Fruit fly (Drosophila melanogaster): Measurements from ENCODE around the gene out.

The out gene

dm6 chrX:19364034-19364433 is 42.1 kb upstream of the out start (continued):
- TF ChIP-seq crol (GFP tag; IDR thresholded peaks at IDR 0.05) (peak; percentile 45; the same call in 1 of the 2 replicates), CG11247 (GFP tag; IDR thresholded peaks at IDR 0.05) (no peak), CTCF (GFP tag; optimal IDR thresholded peaks at IDR 0.05) (no peak), CG11560 (tag; IDR thresholded peaks at IDR 0.05) (no peak), sna (GFP tag; IDR thresholded peaks at IDR 0.05; ENCODE audit: partially characterized antibody) (no peak), hth (optimal IDR thresholded peaks at IDR 0.05) (no peak), Kr (GFP tag; optimal IDR thresholded peaks at IDR 0.05) (no peak)

DNA sequence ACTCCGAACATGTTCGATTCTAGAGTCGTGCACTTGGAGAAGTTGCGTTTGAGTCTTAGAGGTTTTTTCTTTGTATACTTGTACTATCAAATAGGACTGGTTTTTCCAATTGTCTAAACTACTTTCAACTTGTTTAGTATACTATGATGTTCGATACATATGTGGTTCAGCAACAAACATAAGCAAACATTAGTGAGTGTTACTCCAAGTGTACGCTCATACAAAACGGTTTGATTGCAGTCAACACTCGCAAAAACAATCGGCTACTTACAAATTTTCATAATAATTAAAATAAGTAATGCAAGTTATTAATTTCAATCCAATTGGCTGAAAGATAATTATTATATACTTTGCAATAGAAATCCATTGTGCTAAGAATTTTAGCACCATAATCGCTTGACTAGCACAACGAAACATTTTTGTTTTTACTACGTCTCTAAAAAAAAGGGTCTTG is 39.5 kb upstream of the out start:
- TF ChIP-seq ac (GFP tag; optimal IDR thresholded peaks at IDR 0.05) (no peak), CG13424 (tag; optimal IDR thresholded peaks at IDR 0.05) (peak; percentile 23), CG2678 (tag; optimal IDR thresholded peaks at IDR 0.05) (peak; percentile 54), Xrp1 (GFP tag; IDR thresholded peaks at IDR 0.05) (peak; percentile 51; the same call in 1 of the 2 replicates), pho (GFP tag; optimal IDR thresholded peaks at IDR 0.05) (peak; percentile 35), CG2116 (GFP tag; optimal IDR thresholded peaks at IDR 0.05) (no peak), Bgb (GFP tag; IDR thresholded peaks at IDR 0.05; ENCODE audit: partially characterized antibody) (no peak), CG12155 (GFP tag; optimal IDR thresholded peaks at IDR 0.05) (peak; percentile 45), CG18599 (GFP tag; optimal IDR thresholded peaks at IDR 0.05) (peak; percentile 70), Hand (GFP tag; optimal IDR thresholded peaks at IDR 0.05) (peak; percentile 32), CG5245 (GFP tag; optimal IDR thresholded peaks at IDR 0.05) (peak; percentile 15), CG12104 (GFP tag; optimal IDR thresholded peaks at IDR 0.05) (peak; percentile 5), CoRest (tag; optimal IDR thresholded peaks at IDR 0.05) (peak; percentile 45), CG7928 (GFP tag; optimal IDR thresholded peaks at IDR 0.05) (no peak), Spps (tag; optimal IDR thresholded peaks at IDR 0.05) (no peak), Hsf (GFP tag; optimal IDR thresholded peaks at IDR 0.05) (peak; percentile 60), chif (GFP tag; optimal IDR thresholded peaks at IDR 0.05) (peak; percentile 20 to 54), lilli (GFP tag; optimal IDR thresholded peaks at IDR 0.05) (no peak), phol (tag; optimal IDR thresholded peaks at IDR 0.05) (peak; percentile 61), CG17612 (GFP tag; IDR thresholded peaks at IDR 0.05) (no peak), her (GFP tag; optimal IDR thresholded peaks at IDR 0.05) (peak; percentile 58), corto (GFP tag; optimal IDR thresholded peaks at IDR 0.05) (peak; percentile 59), gem (tag; optimal IDR thresholded peaks at IDR 0.05) (peak; percentile 78), CG7271 (tag; optimal IDR thresholded peaks at IDR 0.05) (no peak), inv (GFP tag; IDR thresholded peaks at IDR 0.05; ENCODE audit: partially characterized antibody) (no peak), wdn (GFP tag; IDR thresholded peaks at IDR 0.05) (no peak), CG3838 (GFP tag; optimal IDR thresholded peaks at IDR 0.05) (peak; percentile 12), Oaz (GFP tag; IDR thresholded peaks at IDR 0.05) (no peak), Oli (tag; optimal IDR thresholded peaks at IDR 0.05) (peak; percentile 46), Vsx1 (GFP tag; optimal IDR thresholded peaks at IDR 0.05) (peak; percentile 9), gfzf (GFP tag; optimal IDR thresholded peaks at IDR 0.05) (no peak), disco-r (GFP tag; optimal IDR thresholded peaks at IDR 0.05) (peak; percentile 24), Fer3 (tag; optimal IDR thresholded peaks at IDR 0.05) (peak; percentile 24), nmo (GFP tag; optimal IDR thresholded peaks at IDR 0.05) (peak; percentile 40), dmrt99B (tag; optimal IDR thresholded peaks at IDR 0.05) (peak; percentile 68), zen2 (GFP tag; IDR thresholded peaks at IDR 0.05; ENCODE audit: partially characterized antibody) (no peak), CG6254 (GFP tag; optimal IDR thresholded peaks at IDR 0.05) (peak; percentile 43), CG3163 (GFP tag; optimal IDR thresholded peaks at IDR 0.05) (peak; percentile 16), CG13894 (tag; optimal IDR thresholded peaks at IDR 0.05) (no peak), Dip2 (GFP tag; IDR thresholded peaks at IDR 0.05) (no peak), lab (GFP tag; optimal IDR thresholded peaks at IDR 0.05) (peak; percentile 69), CG7372 (GFP tag; IDR thresholded peaks at IDR 0.05) (no peak), CG17912 (GFP tag; optimal IDR thresholded peaks at IDR 0.05) (no peak)

All from whole organism, embryonic.